Worm (Caenorhabditis elegans) whole organism, L4 larva: ENCODE data around the gene ttr-57.

Experiments used
- F10B5.3 ChIP-seq: sonication (generic microtip); optimal IDR thresholded peaks from 2 replicates; lab custom pipeline; 2016; ENCODE audit warnings: mild to moderate bottlenecking, missing genetic modification characterization, missing compliant biosample characterization
- F49E8.2 ChIP-seq: sonication (generic microtip); optimal IDR thresholded peaks from 2 replicates; lab custom pipeline; 2016; ENCODE audit warnings: missing compliant biosample characterization, mild to moderate bottlenecking, missing genetic modification characterization, borderline replicate concordance
- Y105C5A.15 ChIP-seq: fragments of 200-800 bp; sonication (Bioruptor generic); IDR thresholded peaks from 2 replicates; pipeline ENCODE4 v1.3.6; 2022; ENCODE audit warnings: missing genetic modification characterization, missing compliant biosample characterization
- Y75B8A.6 ChIP-seq: fragments of 200-800 bp; sonication (Bioruptor generic); IDR thresholded peaks from 2 replicates; pipeline ENCODE4 v1.3.6; 2022; ENCODE audit warnings: missing genetic modification reagents, missing genetic modification characterization, missing compliant biosample characterization
- ceh-28 ChIP-seq: fragments of 150-350 bp; optimal IDR thresholded peaks from 2 replicates; lab custom pipeline; 2014; ENCODE audit warnings: missing biosample characterization, missing genetic modification reagents, missing genetic modification characterization
- ceh-32 ChIP-seq: sonication (generic microtip); optimal IDR thresholded peaks from 2 replicates; lab custom pipeline; 2016; ENCODE audit warnings: mild to moderate bottlenecking, missing genetic modification characterization, missing compliant biosample characterization; ENCODE audit not compliant: poor library complexity
- ceh-44 ChIP-seq: fragments of 200-800 bp; sonication (Bioruptor generic); IDR thresholded peaks from 2 replicates; pipeline ENCODE4 v1.3.6; 2022; ENCODE audit warnings: missing genetic modification reagents, missing genetic modification characterization, missing compliant biosample characterization
- ctbp-1 ChIP-seq: fragments of 200-800 bp; sonication (Bioruptor generic); IDR thresholded peaks from 2 replicates; pipeline ENCODE4 v1.3.6; 2022; ENCODE audit warnings: missing genetic modification reagents, missing genetic modification characterization, missing compliant biosample characterization
- daf-19 ChIP-seq: fragments of 200-800 bp; sonication (Bioruptor generic); conservative IDR thresholded peaks from 2 replicates; pipeline ENCODE4 v1.3.6; 2022; ENCODE audit warnings: missing genetic modification characterization, missing compliant biosample characterization
- dmd-6 ChIP-seq: fragments of 200-800 bp; sonication (Bioruptor generic); IDR thresholded peaks from 2 replicates; pipeline ENCODE4 v1.3.6; 2022; ENCODE audit warnings: missing genetic modification reagents, missing genetic modification characterization, missing compliant biosample characterization
- egl-43 ChIP-seq: fragments of 200-800 bp; sonication (Bioruptor generic); IDR thresholded peaks from 2 replicates; pipeline ENCODE4 v1.3.6; 2022; ENCODE audit warnings: missing genetic modification reagents, missing genetic modification characterization, missing compliant biosample characterization
- fos-1 ChIP-seq: fragments of 150-350 bp; optimal IDR thresholded peaks from 2 replicates; lab custom pipeline; 2014; ENCODE audit warnings: missing biosample characterization, missing genetic modification characterization
- hlh-11 ChIP-seq: fragments of 200-800 bp; sonication (Bioruptor generic); optimal IDR thresholded peaks from 2 replicates; lab custom pipeline; 2018; ENCODE audit warnings: mild to moderate bottlenecking, missing genetic modification characterization, missing compliant biosample characterization
- hlh-30 ChIP-seq: sonication (generic microtip); optimal IDR thresholded peaks from 2 replicates; lab custom pipeline; 2017; ENCODE audit warnings: antibody characterized with exemption, mild to moderate bottlenecking, missing genetic modification characterization, missing compliant biosample characterization; ENCODE audit not compliant: insufficient read depth
- hmg-1.1 ChIP-seq: fragments of 200-800 bp; sonication (Bioruptor generic); IDR thresholded peaks from 2 replicates; pipeline ENCODE4 v1.3.6; 2022; ENCODE audit warnings: missing genetic modification reagents, missing genetic modification characterization, missing compliant biosample characterization
- lim-7 ChIP-seq: fragments of 200-800 bp; sonication (Bioruptor generic); IDR thresholded peaks from 2 replicates; pipeline ENCODE4 v1.3.6; 2022; ENCODE audit warnings: missing genetic modification characterization, missing compliant biosample characterization
- lin-15B ChIP-seq: fragments of 150-350 bp; sonication (generic microtip); optimal IDR thresholded peaks from 3 replicates; lab custom pipeline; 2014; ENCODE audit warnings: missing biosample characterization, missing genetic modification characterization
- lin-38 ChIP-seq: fragments of 200-800 bp; sonication (Bioruptor generic); IDR thresholded peaks from 2 replicates; pipeline ENCODE4 v1.3.6; 2022; ENCODE audit warnings: missing genetic modification reagents, missing genetic modification characterization, missing compliant biosample characterization
- lsy-2 ChIP-seq, 2 experiments: fragments of 150-350 bp in 1 of 2; sonication (generic microtip) in 1 of 2; optimal IDR thresholded peaks; 2 replicates each; lab custom pipeline; 2014 to 2017; ENCODE audit warnings: missing biosample characterization in 2 of 2, missing genetic modification characterization in 2 of 2
- madf-5 ChIP-seq, 2 experiments: fragments of 200-800 bp; sonication (Bioruptor generic); IDR thresholded peaks; 2 replicates each; pipeline ENCODE4 v1.3.6; 2022; ENCODE audit warnings: missing compliant biosample characterization in 2 of 2, missing genetic modification characterization in 2 of 2
- mdt-29 ChIP-seq: fragments of 200-800 bp; sonication (Bioruptor generic); IDR thresholded peaks from 2 replicates; pipeline ENCODE4 v1.3.6; 2022; ENCODE audit warnings: missing genetic modification reagents, missing genetic modification characterization, missing compliant biosample characterization
- mes-2 ChIP-seq: sonication (generic microtip); optimal IDR thresholded peaks from 2 replicates; lab custom pipeline; 2016; ENCODE audit warnings: missing genotype, mild to moderate bottlenecking, missing genetic modification characterization, missing compliant biosample characterization; ENCODE audit not compliant: poor library complexity, severe bottlenecking
- mxl-2 ChIP-seq: fragments of 200-800 bp; sonication (Bioruptor generic); conservative IDR thresholded peaks from 2 replicates; pipeline ENCODE4 v1.3.6; 2022; ENCODE audit warnings: missing genetic modification reagents, missing genetic modification characterization, missing compliant biosample characterization
- nhr-102 ChIP-seq: sonication (generic microtip); optimal IDR thresholded peaks from 2 replicates; lab custom pipeline; 2016; ENCODE audit warnings: mild to moderate bottlenecking, missing genetic modification characterization, moderate library complexity, missing compliant biosample characterization
- nhr-11 ChIP-seq: fragments of 150-350 bp; optimal IDR thresholded peaks from 2 replicates; lab custom pipeline; 2014; ENCODE audit warnings: missing biosample characterization, missing genetic modification characterization
- nhr-237 ChIP-seq: sonication (generic microtip); optimal IDR thresholded peaks from 2 replicates; lab custom pipeline; 2017; ENCODE audit warnings: missing biosample characterization, missing genetic modification characterization
- nhr-41 ChIP-seq: fragments of 200-800 bp; sonication (Bioruptor generic); IDR thresholded peaks from 2 replicates; pipeline ENCODE4 v1.3.6; 2022; ENCODE audit warnings: missing genetic modification reagents, missing genetic modification characterization, missing compliant biosample characterization
- nhr-42 ChIP-seq: fragments of 200-800 bp; sonication (Bioruptor generic); IDR thresholded peaks from 2 replicates; pipeline ENCODE4 v1.3.6; 2022; ENCODE audit warnings: missing genetic modification characterization, missing compliant biosample characterization
- pha-4 ChIP-seq, 2 experiments: fragments of 150-350 bp in 1 of 2; fragments of 200-800 bp in 1 of 2; sonication (Bioruptor generic) in 1 of 2; IDR thresholded peaks in 1 of 2; optimal IDR thresholded peaks in 1 of 2; 2 replicates each; pipeline versions ENCODE4 v1.3.6 to Lab custom; 2014 to 2022; ENCODE audit warnings: missing genetic modification characterization in 2 of 2, missing genetic modification reagents in 2 of 2, missing biosample characterization in 1 of 2, missing compliant biosample characterization in 1 of 2
- saeg-2 ChIP-seq: fragments of 200-800 bp; sonication (Bioruptor generic); IDR thresholded peaks from 2 replicates; pipeline ENCODE4 v1.3.6; 2022; ENCODE audit warnings: missing genetic modification reagents, missing genetic modification characterization, missing compliant biosample characterization
- skn-1 ChIP-seq: fragments of 150-350 bp; optimal IDR thresholded peaks from 2 replicates; lab custom pipeline; 2014; ENCODE audit warnings: missing biosample characterization, missing genetic modification characterization
- snpc-4 ChIP-seq: fragments of 150-350 bp; optimal IDR thresholded peaks from 2 replicates; lab custom pipeline; 2014; ENCODE audit warnings: missing biosample characterization, missing genetic modification characterization
- spr-1 ChIP-seq: sonication (generic microtip); optimal IDR thresholded peaks from 2 replicates; lab custom pipeline; 2016; ENCODE audit warnings: mild to moderate bottlenecking, missing genetic modification characterization, missing compliant biosample characterization
- spr-3 ChIP-seq: fragments of 200-800 bp; sonication (Bioruptor generic); optimal IDR thresholded peaks from 2 replicates; lab custom pipeline; 2018; ENCODE audit warnings: mild to moderate bottlenecking, missing genetic modification characterization, missing compliant biosample characterization
- unc-130 ChIP-seq: sonication (generic microtip); optimal IDR thresholded peaks from 2 replicates; lab custom pipeline; 2016; ENCODE audit warnings: missing genetic modification reagents, missing genetic modification characterization, missing compliant biosample characterization
- vab-7 ChIP-seq: fragments of 200-800 bp; sonication (Bioruptor generic); IDR thresholded peaks from 2 replicates; pipeline ENCODE4 v1.3.6; 2022; ENCODE audit warnings: missing genetic modification reagents, missing genetic modification characterization, missing compliant biosample characterization
- zfp-2 ChIP-seq: sonication (generic microtip); optimal IDR thresholded peaks from 2 replicates; lab custom pipeline; 2016; ENCODE audit warnings: mild to moderate bottlenecking, missing genetic modification characterization, missing compliant biosample characterization

ttr-57 gene

ce11 chrV:20580511-20581040 lies 24.3 kb upstream of the ttr-57 start, which contains the start of gene F26F2.7 (continued):
- peak; percentile 74; the same call in 1 of the 2 replicates for TF ChIP-seq nhr-42 (GFP tag; lab: Robert Waterston, UW)
- no peak for TF ChIP-seq mxl-2 (GFP tag; lab: Robert Waterston, UW)
- TF ChIP-seq hlh-30: peak; percentile 98
- peak; percentile 67 for TF ChIP-seq saeg-2 (GFP tag; lab: Robert Waterston, UW)
- TF ChIP-seq ctbp-1: 0 out of 2 replicates have a peak, but pooled peaks have one; percentile 31
- TF ChIP-seq F10B5.3 (tag; lab: Kevin White, UChicago): peak; percentile 68
- TF ChIP-seq ceh-44 (GFP tag; lab: Robert Waterston, UW): no peak
- TF ChIP-seq pha-4 (GFP tag; IDR thresholded peaks at IDR 0.05; lab: Robert Waterston, UW): peak; percentile 77
- TF ChIP-seq pha-4 (tag; optimal IDR thresholded peaks at IDR 0.05; lab: Kevin White, UChicago): no peak
- TF ChIP-seq fos-1 (tag; lab: Kevin White, UChicago): no peak
- peak; percentile 70 for TF ChIP-seq spr-1 (tag; lab: Kevin White, UChicago)
- peak; percentile 66 for TF ChIP-seq unc-130
- TF ChIP-seq mdt-29 (GFP tag; lab: Robert Waterston, UW): peak; percentile 75; the same call in 1 of the 2 replicates
- peak; percentile 30 for TF ChIP-seq nhr-11
- peak; percentile 18 to 94 for TF ChIP-seq lsy-2 (tag; optimal IDR thresholded peaks at IDR 0.05; lab: Kevin White, UChicago)
- TF ChIP-seq mes-2 (tag; lab: Kevin White, UChicago): peak; percentile 88

DNA sequence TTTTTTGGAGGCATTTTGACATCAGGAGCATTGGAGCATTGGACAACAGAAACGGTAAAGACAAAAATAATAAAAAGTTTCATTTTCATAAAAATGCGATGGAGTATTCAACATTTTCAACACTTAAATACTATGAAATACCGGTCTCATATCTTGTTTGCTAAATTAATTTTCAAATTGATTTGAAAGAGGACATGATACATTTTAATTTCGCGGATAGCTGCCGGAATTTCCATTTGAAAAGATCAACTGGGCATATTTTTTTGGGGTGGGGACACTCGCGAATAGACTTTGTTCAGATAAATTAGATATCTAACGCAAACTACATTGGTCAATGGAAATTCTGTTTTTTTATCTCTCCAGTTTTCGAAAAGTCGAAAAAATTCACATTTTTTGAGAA lies 10.2 kb upstream of the ttr-57 start, which contains the start of gene F26F2.10:
Gene F26F2.10 (minus strand): TSS at position 101 of the 400 bp plus-strand sequence.
- TF ChIP-seq mdt-29 (GFP tag; lab: Robert Waterston, UW) (no peak), ceh-28 (tag; lab: Kevin White, UChicago) (no peak), lim-7 (GFP tag; lab: Robert Waterston, UW) (no peak), hmg-1.1 (GFP tag; lab: Robert Waterston, UW) (no peak), dmd-6 (GFP tag; lab: Robert Waterston, UW) (no peak), spr-3 (GFP tag; lab: Kevin White, UChicago) (no peak), nhr-237 (tag; lab: Kevin White, UChicago) (no peak)

ce11 chrV:20595653-20596052 lies 9.3 kb upstream of the ttr-57 start, which contains the start of gene F26F2.11:
Gene F26F2.11 (minus strand): TSS chrV:20595753.
- no peak for TF ChIP-seq dmd-6 (GFP tag; lab: Robert Waterston, UW)
- no peak for TF ChIP-seq daf-19 (GFP tag; lab: Robert Waterston, UW)
- TF ChIP-seq ceh-28 (tag; lab: Kevin White, UChicago): no peak
- no peak for TF ChIP-seq nhr-41 (GFP tag; lab: Robert Waterston, UW)
- no peak for TF ChIP-seq ceh-32 (tag; lab: Kevin White, UChicago)
- TF ChIP-seq snpc-4 (tag; lab: Kevin White, UChicago): no peak
- no peak for TF ChIP-seq egl-43 (GFP tag; lab: Robert Waterston, UW)
- no peak for TF ChIP-seq Y75B8A.6 (GFP tag; lab: Robert Waterston, UW)

ce11 chrV:20597076-20597475 lies 7.8 kb upstream of the ttr-57 start, which contains the start of gene F46B3.1:
Gene F46B3.1 (minus strand): TSS chrV:20597176.
- TF ChIP-seq lin-15B (tag; lab: Kevin White, UChicago): no peak
- TF ChIP-seq hlh-11: no peak
- TF ChIP-seq mdt-29 (GFP tag; lab: Robert Waterston, UW): no peak
- no peak for TF ChIP-seq zfp-2 (tag; lab: Kevin White, UChicago)
- TF ChIP-seq madf-5 (GFP tag; IDR thresholded peaks at IDR 0.05; lab: Robert Waterston, UW): no peak

DNA sequence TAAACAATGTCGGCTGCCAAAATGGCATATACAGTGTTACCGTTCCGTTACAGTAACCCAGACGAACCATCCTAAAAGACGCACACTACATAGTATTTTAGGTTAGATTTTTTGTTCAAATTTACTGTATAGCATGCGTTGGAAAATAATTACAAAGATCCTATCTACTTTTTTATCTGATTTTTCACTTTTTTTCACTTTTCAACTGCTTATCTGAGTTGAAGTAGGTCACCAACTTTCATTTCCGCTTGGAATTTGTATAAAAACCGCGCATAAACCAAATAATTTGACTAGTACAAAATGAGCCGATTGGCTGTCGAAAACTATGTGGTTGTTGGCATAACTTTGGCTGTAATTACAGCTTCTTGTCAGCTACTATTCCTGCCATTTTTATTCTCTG lies 5.1 kb upstream of the ttr-57 start, which contains the start of gene col-163:
Gene col-163 (plus strand): TSS at position 301 of the 400 bp plus-strand sequence.
- TF ChIP-seq vab-7 (GFP tag; lab: Robert Waterston, UW): no peak
- TF ChIP-seq Y105C5A.15 (GFP tag; lab: Robert Waterston, UW): no peak
- no peak for TF ChIP-seq F49E8.2 (tag; lab: Kevin White, UChicago)
- no peak for TF ChIP-seq nhr-102
- TF ChIP-seq lin-38 (GFP tag; lab: Robert Waterston, UW): no peak
- TF ChIP-seq skn-1: no peak
